Fruit fly (Drosophila melanogaster) Kc167 (cell line): ENCODE data around the gene CG5946.

Experiments used
- psq ChIP-seq: fragments of >200 bp; optimal IDR thresholded peaks from 2 replicates; lab custom pipeline; 2017; ENCODE audit warnings: missing external identifiers
- ttk ChIP-seq: sonication (Bioruptor generic); optimal IDR thresholded peaks from 2 replicates; lab custom pipeline; 2017; ENCODE audit warnings: missing external identifiers

DNA sequence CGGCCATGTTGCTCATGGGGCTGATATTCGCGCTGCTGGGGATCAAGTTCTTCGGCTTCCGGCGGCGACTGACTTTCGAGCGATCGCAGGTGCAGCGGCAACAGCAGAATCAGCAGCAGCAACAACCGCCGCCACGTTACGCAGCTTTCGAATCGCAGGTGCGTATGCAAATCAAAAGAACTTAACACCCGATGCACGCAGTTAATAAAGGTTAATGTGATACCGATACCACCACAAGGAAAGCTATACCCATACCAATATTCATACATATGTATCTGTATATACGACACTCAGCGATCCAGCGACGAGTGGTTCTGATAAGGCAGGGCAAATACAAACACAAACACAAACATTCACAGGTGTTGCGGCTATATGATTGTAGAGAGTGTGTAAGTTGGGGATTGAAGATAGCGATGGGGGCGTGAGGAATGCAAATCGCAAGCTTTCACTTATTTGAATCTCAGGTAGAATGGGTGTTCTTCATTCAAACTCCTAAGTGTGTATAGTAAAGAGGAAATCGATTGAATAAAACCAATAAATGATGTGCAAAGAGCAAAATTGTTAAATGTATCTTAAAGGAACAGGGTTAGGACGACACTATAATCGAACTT, 44.6 kb downstream of the CG5946 start:
- TF ChIP-seq psq (lab: Kevin White, UChicago), result no peak
- no peak for TF ChIP-seq ttk (lab: Kevin White, UChicago)
